Fruit fly (Drosophila melanogaster) Kc167 (cell line): ENCODE data around the gene Gyc89Db.

Experiments used
- h ChIP-seq: fragments of >200 bp; optimal IDR thresholded peaks from 3 replicates; lab custom pipeline; 2018; ENCODE audit warnings: missing external identifiers
- psq ChIP-seq: fragments of >200 bp; optimal IDR thresholded peaks from 2 replicates; lab custom pipeline; 2017; ENCODE audit warnings: missing external identifiers

- TF ChIP-seq psq = no peak
- no peak for TF ChIP-seq h
Measured at dm6 chr3R:16526256-16526655, 49.3 kb downstream of the Gyc89Db start.
